Fruit fly (Drosophila melanogaster): ENCODE data around the gene CG5676.

The CG5676 gene

DNA sequence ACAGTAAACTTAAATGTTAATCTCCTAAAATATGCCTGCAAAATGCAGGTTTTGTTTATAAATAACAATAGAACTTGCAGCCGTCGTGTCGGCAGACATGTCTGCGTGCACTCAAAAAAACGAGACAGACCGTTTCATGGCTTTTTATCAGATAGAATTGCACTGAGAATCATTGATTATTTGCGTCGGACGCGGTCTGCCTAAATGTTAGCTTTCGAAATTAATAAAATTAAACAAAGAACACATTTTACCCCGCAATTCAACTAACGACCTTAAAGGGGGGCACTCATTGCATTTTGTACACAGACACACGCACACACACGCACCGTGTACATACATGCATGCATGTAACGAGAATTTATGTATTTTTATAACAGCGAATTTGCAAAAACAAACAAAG, 21.2 kb upstream of the CG5676 start (continued):
- no peak for TF ChIP-seq eyg (GFP tag; optimal IDR thresholded peaks at IDR 0.05)
- TF ChIP-seq CG13624 (GFP tag; optimal IDR thresholded peaks at IDR 0.05), result peak; percentile 33
- no peak for TF ChIP-seq CG33557 (GFP tag; optimal IDR thresholded peaks at IDR 0.05)
- TF ChIP-seq CG4424 (GFP tag; optimal IDR thresholded peaks at IDR 0.05), result no peak
- TF ChIP-seq lmd (GFP tag; IDR thresholded peaks at IDR 0.05), result no peak
- TF ChIP-seq Rx (GFP tag; IDR thresholded peaks at IDR 0.05), result no peak
- TF ChIP-seq scrt (GFP tag; optimal IDR thresholded peaks at IDR 0.05), result no peak
- peak; percentile 23; the same call in 1 of the 2 replicates for TF ChIP-seq H2.0 (GFP tag; IDR thresholded peaks at IDR 0.05)
- no peak for TF ChIP-seq Taf1 (GFP tag; IDR thresholded peaks at IDR 0.05)
- no peak for TF ChIP-seq Dip3 (GFP tag; optimal IDR thresholded peaks at IDR 0.05)
- no peak for TF ChIP-seq CG13296 (GFP tag; optimal IDR thresholded peaks at IDR 0.05)
- peak; percentile 4 for TF ChIP-seq CG8944 (GFP tag; optimal IDR thresholded peaks at IDR 0.05)
- TF ChIP-seq CG4854 (GFP tag; optimal IDR thresholded peaks at IDR 0.05), result no peak
- no peak for TF ChIP-seq Hr51 (GFP tag; optimal IDR thresholded peaks at IDR 0.05)
- peak; percentile 86 for TF ChIP-seq Med (GFP tag)
- peak; percentile 43; the same call in 1 of the 2 replicates for TF ChIP-seq sim (GFP tag; IDR thresholded peaks at IDR 0.05)
- peak; percentile 42 for TF ChIP-seq chn (GFP tag; optimal IDR thresholded peaks at IDR 0.05)
- no peak for TF ChIP-seq Dek (tag; optimal IDR thresholded peaks at IDR 0.05)
- TF ChIP-seq CG17912 (GFP tag; optimal IDR thresholded peaks at IDR 0.05), result no peak
- TF ChIP-seq wor (GFP tag; IDR thresholded peaks at IDR 0.05), result no peak
- no peak for TF ChIP-seq otp (GFP tag; IDR thresholded peaks at IDR 0.05)
- peak; percentile 5 to 22 for TF ChIP-seq dpn (GFP tag; optimal IDR thresholded peaks at IDR 0.05)
- TF ChIP-seq zf30C (GFP tag; optimal IDR thresholded peaks at IDR 0.05), result peak; percentile 89
- no peak for TF ChIP-seq lilli (GFP tag; optimal IDR thresholded peaks at IDR 0.05)
- TF ChIP-seq ind (GFP tag; optimal IDR thresholded peaks at IDR 0.05), result peak; percentile 7
- no peak for TF ChIP-seq Sin3A (optimal IDR thresholded peaks at IDR 0.05)
- 0 out of 3 replicates have a peak, but pooled peaks have one; percentile 13 for TF ChIP-seq CG7357 (GFP tag; IDR thresholded peaks at IDR 0.05)
- no peak for TF ChIP-seq run (tag; optimal IDR thresholded peaks at IDR 0.05)
- TF ChIP-seq hth (optimal IDR thresholded peaks at IDR 0.05), result no peak
- peak; percentile 53 for TF ChIP-seq Ets65A (GFP tag)
- TF ChIP-seq mld (GFP tag; IDR thresholded peaks at IDR 0.05; ENCODE audit: partially characterized antibody), result no peak

dm6 chr2L:10276436-10276835, 20.7 kb upstream of the CG5676 start:
- TF ChIP-seq row (GFP tag; IDR thresholded peaks at IDR 0.05) (no peak), Jarid2 (GFP tag; optimal IDR thresholded peaks at IDR 0.05) (no peak), caup (GFP tag; optimal IDR thresholded peaks at IDR 0.05; ENCODE audit: severe bottlenecking) (no peak), dan (GFP tag; IDR thresholded peaks at IDR 0.05) (no peak), wdn (GFP tag; IDR thresholded peaks at IDR 0.05) (no peak), nerfin-2 (GFP tag; IDR thresholded peaks at IDR 0.05; ENCODE audit: partially characterized antibody) (no peak), btn (GFP tag; optimal IDR thresholded peaks at IDR 0.05) (no peak), NfI (GFP tag; optimal IDR thresholded peaks at IDR 0.05) (no peak), ash1 (GFP tag; optimal IDR thresholded peaks at IDR 0.05) (no peak), Nf-YA (GFP tag; IDR thresholded peaks at IDR 0.05) (no peak), CG15696 (tag; optimal IDR thresholded peaks at IDR 0.05) (peak; percentile 13), schlank (tag; optimal IDR thresholded peaks at IDR 0.05) (no peak), Lpt (GFP tag; optimal IDR thresholded peaks at IDR 0.05) (no peak), kni (GFP tag; optimal IDR thresholded peaks at IDR 0.05) (no peak), usp (GFP tag; optimal IDR thresholded peaks at IDR 0.05) (no peak), CG15479 (GFP tag; optimal IDR thresholded peaks at IDR 0.05) (no peak), CG4707 (GFP tag; optimal IDR thresholded peaks at IDR 0.05) (no peak), CTCF (GFP tag; optimal IDR thresholded peaks at IDR 0.05) (no peak), vvl (GFP tag; IDR thresholded peaks at IDR 0.05) (peak; percentile 33; the same call in 1 of the 2 replicates), Gsc (GFP tag; IDR thresholded peaks at IDR 0.05) (no peak), CG15601 (tag; optimal IDR thresholded peaks at IDR 0.05) (peak; percentile 18), ap (GFP tag; IDR thresholded peaks at IDR 0.05) (no peak), D (optimal IDR thresholded peaks at IDR 0.05) (no peak), D (GFP tag; optimal IDR thresholded peaks at IDR 0.05) (peak; percentile 61)

All from whole organism, embryonic.